Worm (Caenorhabditis elegans) whole organism, L1 larva: Measurements from ENCODE around the gene gnrr-2.

Source experiments
- ceh-8 ChIP-seq: fragments of 200-800 bp; sonication (Bioruptor generic); optimal IDR thresholded peaks from 2 replicates; lab custom pipeline; 2018; ENCODE audit warnings: mild to moderate bottlenecking, missing genetic modification characterization, moderate library complexity, missing compliant biosample characterization
- ceh-82 ChIP-seq, 3 experiments: fragments of 150-350 bp in 1 of 3; sonication (generic microtip) in 2 of 3; optimal IDR thresholded peaks; 2 replicates each; lab custom pipeline; 2014 to 2017; ENCODE audit warnings: missing biosample characterization in 3 of 3, missing genetic modification characterization in 3 of 3
- fos-1 ChIP-seq: fragments of 150-350 bp; optimal IDR thresholded peaks from 2 replicates; lab custom pipeline; 2014; ENCODE audit warnings: missing biosample characterization, missing genetic modification characterization
- lin-13 ChIP-seq: fragments of 150-350 bp; optimal IDR thresholded peaks from 2 replicates; lab custom pipeline; 2014; ENCODE audit warnings: missing biosample characterization, missing genetic modification reagents, missing genetic modification characterization
- mdl-1 ChIP-seq, 2 experiments: fragments of 150-350 bp; optimal IDR thresholded peaks; 2 replicates each; lab custom pipeline; 2014 to 2017; ENCODE audit warnings: missing biosample characterization in 2 of 2, missing genetic modification characterization in 2 of 2, inconsistent platforms in 1 of 2
- nhr-20 ChIP-seq: sonication (generic microtip); optimal IDR thresholded peaks from 2 replicates; lab custom pipeline; 2016; ENCODE audit warnings: mild to moderate bottlenecking, missing genetic modification characterization, missing compliant biosample characterization
- nhr-237 ChIP-seq: fragments of 150-350 bp; optimal IDR thresholded peaks from 2 replicates; lab custom pipeline; 2014; ENCODE audit warnings: missing biosample characterization, missing genetic modification characterization
- snpc-4 ChIP-seq: fragments of 150-350 bp; optimal IDR thresholded peaks from 2 replicates; lab custom pipeline; 2014; ENCODE audit warnings: missing biosample characterization, missing genetic modification characterization
- sox-4 ChIP-seq: sonication (generic microtip); optimal IDR thresholded peaks from 2 replicates; lab custom pipeline; 2016; ENCODE audit warnings: missing genetic modification characterization, missing compliant biosample characterization
- ztf-11 ChIP-seq, 2 experiments: sonication (generic microtip); optimal IDR thresholded peaks; 2 replicates each; lab custom pipeline; 2016 to 2017; ENCODE audit warnings: missing genetic modification characterization in 2 of 2, missing biosample characterization in 1 of 2, missing compliant biosample characterization in 1 of 2

DNA sequence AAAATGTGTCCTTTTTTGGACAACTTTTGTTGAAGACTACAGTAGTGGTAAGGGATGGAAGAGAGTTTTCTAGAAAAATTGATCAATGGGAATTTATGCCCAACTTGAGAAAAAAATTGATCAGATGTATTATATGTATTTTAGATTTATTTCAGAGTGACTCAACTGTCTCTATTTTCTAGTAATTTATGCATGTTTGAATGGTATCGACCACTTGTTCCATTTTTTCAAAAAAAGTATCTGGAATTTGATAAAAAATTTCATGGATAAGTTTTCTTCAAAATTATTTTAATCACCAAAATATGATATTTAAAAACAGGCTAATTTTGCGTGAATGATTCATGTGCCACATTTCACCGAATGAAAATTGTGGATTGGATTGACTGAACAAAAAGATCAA lies 17.0 kb upstream of the gnrr-2 start, which contains the start of gene C15H11.10:
- TF ChIP-seq ztf-11 (tag; optimal IDR thresholded peaks at IDR 0.05; lab: Kevin White, UChicago), result no peak
- TF ChIP-seq snpc-4 (tag; lab: Kevin White, UChicago), result no peak
- no peak for TF ChIP-seq nhr-237 (tag; lab: Kevin White, UChicago)
- TF ChIP-seq mdl-1 (tag; optimal IDR thresholded peaks at IDR 0.05; lab: Kevin White, UChicago), result no peak
- TF ChIP-seq nhr-20 (tag; lab: Kevin White, UChicago), result no peak
- no peak for TF ChIP-seq lin-13 (GFP tag; lab: Kevin White, UChicago)
- no peak for TF ChIP-seq ceh-8 (GFP tag; lab: Kevin White, UChicago)
- TF ChIP-seq sox-4, result no peak
- TF ChIP-seq fos-1 (tag; lab: Kevin White, UChicago), result no peak
- no peak for TF ChIP-seq ceh-82 (tag; optimal IDR thresholded peaks at IDR 0.05; lab: Kevin White, UChicago)
